Fruit fly (Drosophila melanogaster): ENCODE data around the gene sas.

The sas gene

DNA sequence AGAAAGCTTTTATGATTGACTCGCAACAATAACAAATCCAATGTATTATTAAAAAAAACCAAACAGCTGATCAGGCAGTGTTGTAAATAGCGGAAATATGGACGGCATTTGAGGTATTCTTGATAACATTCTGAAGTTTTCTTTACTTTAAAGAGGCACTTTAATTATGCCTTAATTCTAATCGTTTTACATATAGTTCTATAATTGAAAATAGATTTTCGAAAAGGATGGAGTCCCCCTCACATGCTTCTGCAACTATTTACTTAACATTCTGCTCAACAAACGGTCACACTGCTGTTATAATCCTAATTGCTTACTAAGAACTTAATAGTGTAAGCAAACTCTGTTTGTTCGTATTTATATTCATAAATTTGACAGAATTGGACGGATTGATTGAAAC lies 34.6 kb upstream of the sas start, which contains the start of gene CG10068 (continued):
- TF ChIP-seq CG7556 (GFP tag; optimal IDR thresholded peaks at IDR 0.05), result peak; percentile 83
- peak; percentile 88 for TF ChIP-seq CG10366 (GFP tag; IDR thresholded peaks at IDR 0.05)
- TF ChIP-seq CG1792 (GFP tag; optimal IDR thresholded peaks at IDR 0.05), result peak; percentile 79
- peak; percentile 83 for TF ChIP-seq Optix (GFP tag; IDR thresholded peaks at IDR 0.05)
- TF ChIP-seq CG15514 (GFP tag; optimal IDR thresholded peaks at IDR 0.05), result peak; percentile 85
- peak; percentile 66; the same call in 2 of the 3 replicates for TF ChIP-seq z (GFP tag; IDR thresholded peaks at IDR 0.05)
- peak; percentile 99 for TF ChIP-seq CG10267 (tag; optimal IDR thresholded peaks at IDR 0.05)
- peak; percentile 82 for TF ChIP-seq PHDP (tag; optimal IDR thresholded peaks at IDR 0.05)
- peak; percentile 90 for TF ChIP-seq CG13894 (tag; optimal IDR thresholded peaks at IDR 0.05)
- TF ChIP-seq CG10274 (GFP tag; optimal IDR thresholded peaks at IDR 0.05), result peak; percentile 25
- TF ChIP-seq CG32532 (GFP tag; IDR thresholded peaks at IDR 0.05), result peak; percentile 91
- peak; percentile 45 for TF ChIP-seq schlank (tag; optimal IDR thresholded peaks at IDR 0.05)
- TF ChIP-seq CG9215 (GFP tag; IDR thresholded peaks at IDR 0.05), result no peak; the same call in 1 of the 2 replicates
- peak; percentile 90 for TF ChIP-seq CG10959 (GFP tag; IDR thresholded peaks at IDR 0.05)
- peak; percentile 64 for TF ChIP-seq scrt (GFP tag; optimal IDR thresholded peaks at IDR 0.05)
- TF ChIP-seq her (GFP tag; optimal IDR thresholded peaks at IDR 0.05), result peak; percentile 75
- peak; percentile 68 for TF ChIP-seq Neu2 (GFP tag; optimal IDR thresholded peaks at IDR 0.05; ENCODE audit: borderline replicate concordance)
- TF ChIP-seq hbn (GFP tag; IDR thresholded peaks at IDR 0.05; ENCODE audit: partially characterized antibody), result no peak; the same call in 1 of the 2 replicates
- no peak for TF ChIP-seq hb (GFP tag; IDR thresholded peaks at IDR 0.05; ENCODE audit: partially characterized antibody)
- peak; percentile 81 for TF ChIP-seq NC2α (GFP tag; optimal IDR thresholded peaks at IDR 0.05)
- peak; percentile 75 for TF ChIP-seq CG12236 (GFP tag; optimal IDR thresholded peaks at IDR 0.05)
- peak; percentile 85 for TF ChIP-seq CG11398 (GFP tag; optimal IDR thresholded peaks at IDR 0.05)
- TF ChIP-seq ssp (GFP tag; IDR thresholded peaks at IDR 0.05), result peak; percentile 70
- peak; percentile 88 for TF ChIP-seq NfI (GFP tag; optimal IDR thresholded peaks at IDR 0.05)
- peak; percentile 83 for TF ChIP-seq CG10654 (GFP tag; optimal IDR thresholded peaks at IDR 0.05)
- peak; percentile 71 for TF ChIP-seq NK7.1 (GFP tag; optimal IDR thresholded peaks at IDR 0.05)
- TF ChIP-seq CG8478 (optimal IDR thresholded peaks at IDR 0.05), result no peak
- peak; percentile 73 for TF ChIP-seq CG31224 (GFP tag; IDR thresholded peaks at IDR 0.05)
- peak; percentile 63 for TF ChIP-seq CG5180 (GFP tag; optimal IDR thresholded peaks at IDR 0.05)
- TF ChIP-seq grau (tag; optimal IDR thresholded peaks at IDR 0.05), result peak; percentile 84
- TF ChIP-seq cg (GFP tag; optimal IDR thresholded peaks at IDR 0.05), result no peak
- no peak for TF ChIP-seq usp (GFP tag; optimal IDR thresholded peaks at IDR 0.05)
- peak; percentile 82 for TF ChIP-seq CG4730 (GFP tag; IDR thresholded peaks at IDR 0.05)
- peak; percentile 83 for TF ChIP-seq CG10147 (GFP tag; optimal IDR thresholded peaks at IDR 0.05)
- TF ChIP-seq kni (GFP tag; optimal IDR thresholded peaks at IDR 0.05), result peak; percentile 61
- peak; percentile 13 for TF ChIP-seq grn (GFP tag; optimal IDR thresholded peaks at IDR 0.05)
- TF ChIP-seq CG4854 (GFP tag; optimal IDR thresholded peaks at IDR 0.05), result peak; percentile 83
- peak; percentile 82 for TF ChIP-seq CG10462 (GFP tag; optimal IDR thresholded peaks at IDR 0.05)
- TF ChIP-seq CG10209 (GFP tag; optimal IDR thresholded peaks at IDR 0.05), result peak; percentile 89
- TF ChIP-seq CG15073 (GFP tag; optimal IDR thresholded peaks at IDR 0.05), result no peak
- TF ChIP-seq ttk (GFP tag; IDR thresholded peaks at IDR 0.05), result peak; percentile 92

Measured in whole organism, embryonic.